Fruit fly (Drosophila melanogaster): ENCODE results near the gene CG9166.

Gene CG9166

DNA sequence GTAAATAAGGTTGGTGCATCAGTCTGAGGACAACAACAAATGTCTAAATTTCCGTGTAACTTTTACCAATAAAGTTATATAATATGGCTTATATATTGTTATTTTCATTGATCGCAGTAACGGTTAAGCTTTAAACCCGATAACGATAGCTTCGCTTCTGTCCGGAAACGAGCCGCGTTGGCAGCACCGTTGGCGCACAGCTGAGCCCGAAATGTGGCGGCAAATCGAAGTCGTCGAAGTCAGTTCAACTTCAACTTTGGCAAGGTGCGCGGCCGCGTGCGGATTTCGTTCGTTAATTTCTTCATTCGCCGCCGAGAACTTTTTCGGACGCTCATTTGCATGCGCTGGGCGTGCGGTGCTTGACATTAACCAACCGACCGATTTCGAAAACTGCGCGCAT lies 32.7 kb upstream of the CG9166 start, which contains the start of gene Myo61F:
TSS of gene Myo61F (plus strand) at position 240 of the 400 bp plus-strand sequence.
- TF ChIP-seq Rel (GFP tag; optimal IDR thresholded peaks at IDR 0.05) (no peak), Rel (tag; optimal IDR thresholded peaks at IDR 0.05) (peak; percentile 38), Dif (GFP tag; optimal IDR thresholded peaks at IDR 0.05; ENCODE audit: partially characterized antibody) (no peak)

DNA sequence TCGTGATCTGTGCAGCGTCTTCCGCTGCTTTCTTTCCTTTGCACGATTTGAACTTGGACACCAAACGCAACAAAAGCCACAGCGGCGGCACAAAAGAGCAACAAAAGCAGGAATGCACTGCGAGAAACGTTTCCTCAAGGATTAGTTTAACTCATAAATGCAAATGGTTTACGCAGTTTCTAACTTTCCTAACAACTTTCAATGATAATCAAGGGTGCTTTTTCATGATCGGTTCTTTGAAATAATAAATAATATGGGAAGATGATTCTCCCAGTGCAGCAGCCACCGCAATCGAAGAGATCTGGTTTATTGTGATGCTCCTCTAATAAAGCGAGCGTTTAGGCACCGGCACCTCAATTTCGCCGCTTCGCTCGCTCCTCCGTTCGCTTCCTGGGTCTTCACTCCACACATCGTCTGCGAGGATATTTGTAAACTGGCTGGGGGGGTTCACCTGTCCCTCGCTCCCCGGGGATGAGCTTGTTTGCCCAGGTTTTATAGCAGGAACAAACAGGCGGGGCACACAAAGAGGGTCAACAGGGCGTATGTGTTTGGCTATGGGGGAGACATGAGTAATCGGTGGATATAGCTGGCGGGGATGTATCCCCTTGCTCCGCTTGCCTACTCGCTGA lies 31.7 kb upstream of the CG9166 start:
- TF ChIP-seq Mio (GFP tag; optimal IDR thresholded peaks at IDR 0.05) (peak; percentile 77), ey (GFP tag; optimal IDR thresholded peaks at IDR 0.05) (peak; percentile 98), brk (GFP tag; optimal IDR thresholded peaks at IDR 0.05) (no peak), pan (optimal IDR thresholded peaks at IDR 0.05) (no peak), GATAd (GFP tag; optimal IDR thresholded peaks at IDR 0.05) (peak; percentile 76), Hr83 (GFP tag; optimal IDR thresholded peaks at IDR 0.05; ENCODE audit: poor library complexity, severe bottlenecking) (peak; percentile 83), h (GFP tag; optimal IDR thresholded peaks at IDR 0.05) (peak; percentile 98), Sp1 (GFP tag; optimal IDR thresholded peaks at IDR 0.05) (peak; percentile 97), HLH106 (tag; optimal IDR thresholded peaks at IDR 0.05) (peak; percentile 96), CG9705 (GFP tag; optimal IDR thresholded peaks at IDR 0.05) (peak; percentile 86), sage (GFP tag; optimal IDR thresholded peaks at IDR 0.05) (no peak), rgr (GFP tag; optimal IDR thresholded peaks at IDR 0.05) (peak; percentile 97), jim (GFP tag; optimal IDR thresholded peaks at IDR 0.05) (no peak), Rel (GFP tag; optimal IDR thresholded peaks at IDR 0.05) (peak; percentile 95), Rel (tag; optimal IDR thresholded peaks at IDR 0.05) (peak; percentile 79), Jra (GFP tag; optimal IDR thresholded peaks at IDR 0.05) (peak; percentile 94), foxo (GFP tag; optimal IDR thresholded peaks at IDR 0.05) (peak; percentile 93 to 98), psq (GFP tag; optimal IDR thresholded peaks at IDR 0.05) (peak; percentile 96), CG32264 (GFP tag; optimal IDR thresholded peaks at IDR 0.05) (peak; percentile 94), fru (GFP tag; optimal IDR thresholded peaks at IDR 0.05) (peak; percentile 98), dsf (GFP tag; optimal IDR thresholded peaks at IDR 0.05; ENCODE audit: borderline replicate concordance) (peak; percentile 88), dmrt93B (GFP tag; optimal IDR thresholded peaks at IDR 0.05) (peak; percentile 92), OdsH (GFP tag; optimal IDR thresholded peaks at IDR 0.05) (peak; percentile 97), woc (GFP tag; optimal IDR thresholded peaks at IDR 0.05) (peak; percentile 97), Dif (GFP tag; optimal IDR thresholded peaks at IDR 0.05; ENCODE audit: partially characterized antibody) (peak; percentile 38), br (GFP tag; optimal IDR thresholded peaks at IDR 0.05) (peak; percentile 98), CrebA (GFP tag; optimal IDR thresholded peaks at IDR 0.05; ENCODE audit: borderline replicate concordance) (no peak), sv (GFP tag; optimal IDR thresholded peaks at IDR 0.05) (peak; percentile 49), Hnf4 (GFP tag; optimal IDR thresholded peaks at IDR 0.05) (peak; percentile 97), dl (GFP tag; optimal IDR thresholded peaks at IDR 0.05; ENCODE audit: insufficient read depth in 1 of 2, partially characterized antibody in 2 of 2) (no peak)

DNA sequence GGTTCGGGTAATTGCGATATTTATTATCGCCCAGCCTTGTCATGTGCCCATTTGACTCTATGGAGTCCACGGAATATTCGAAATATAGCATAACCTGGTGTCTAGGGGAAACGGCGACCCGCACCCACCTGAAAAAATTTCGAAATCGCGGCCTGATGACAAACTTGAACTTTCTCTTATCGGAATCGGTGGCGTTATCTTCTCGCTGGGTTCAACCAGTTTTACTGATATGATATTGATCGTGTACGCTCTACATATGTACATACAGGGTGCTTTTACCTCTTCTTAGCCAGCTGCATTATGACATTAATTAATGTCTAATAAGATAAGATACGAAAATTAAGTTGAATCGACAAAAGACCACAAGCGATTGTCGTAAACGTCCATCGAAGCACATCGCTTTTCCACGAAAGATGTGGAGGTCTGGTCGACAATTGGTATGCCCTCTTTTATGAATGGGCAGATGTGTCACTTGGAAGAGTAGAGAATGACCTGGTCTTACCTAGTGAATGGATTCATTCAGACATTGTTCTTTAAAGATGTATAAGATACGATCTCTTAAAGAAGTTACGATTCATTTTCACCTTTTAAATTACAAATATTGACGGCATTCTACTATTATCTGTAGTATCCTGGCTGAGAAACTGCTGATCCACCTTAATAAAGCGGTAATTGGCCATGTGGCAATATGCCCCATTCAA lies 30.5 kb upstream of the CG9166 start:
- TF ChIP-seq Mio (GFP tag; optimal IDR thresholded peaks at IDR 0.05) (no peak), sv (GFP tag; optimal IDR thresholded peaks at IDR 0.05) (no peak), ey (GFP tag; optimal IDR thresholded peaks at IDR 0.05) (peak; percentile 52), Hr78 (GFP tag; optimal IDR thresholded peaks at IDR 0.05) (peak; percentile 5), psq (GFP tag; optimal IDR thresholded peaks at IDR 0.05) (no peak), h (GFP tag; optimal IDR thresholded peaks at IDR 0.05) (peak; percentile 39), Hnf4 (GFP tag; optimal IDR thresholded peaks at IDR 0.05) (no peak), fru (GFP tag; optimal IDR thresholded peaks at IDR 0.05) (peak; percentile 30), br (GFP tag; optimal IDR thresholded peaks at IDR 0.05) (peak; percentile 20), foxo (GFP tag; optimal IDR thresholded peaks at IDR 0.05) (peak in 1 of 2 experiments; percentile 55), HLH106 (tag; optimal IDR thresholded peaks at IDR 0.05) (peak; percentile 6), dl (GFP tag; optimal IDR thresholded peaks at IDR 0.05; ENCODE audit: insufficient read depth in 1 of 2, partially characterized antibody in 2 of 2) (no peak), lola (GFP tag; optimal IDR thresholded peaks at IDR 0.05) (no peak), rgr (GFP tag; optimal IDR thresholded peaks at IDR 0.05) (peak; percentile 19)
